Worm (Caenorhabditis elegans) whole organism, mixed stage, embryonic: ENCODE measurements around the gene dsl-5.

Source experiments
- elt-3 ChIP-seq: fragments of 150-350 bp; optimal IDR thresholded peaks from 2 replicates; lab custom pipeline; 2014; ENCODE audit warnings: missing biosample characterization, missing genetic modification characterization
- lin-13 ChIP-seq: fragments of 150-350 bp; optimal IDR thresholded peaks from 2 replicates; lab custom pipeline; 2014; ENCODE audit warnings: missing biosample characterization, missing genetic modification characterization
- sptf-1 ChIP-seq: sonication (generic microtip); optimal IDR thresholded peaks from 2 replicates; lab custom pipeline; 2017; ENCODE audit warnings: mild to moderate bottlenecking, missing genetic modification characterization, moderate library complexity, missing compliant biosample characterization
- unc-120 ChIP-seq: sonication (generic microtip); optimal IDR thresholded peaks from 2 replicates; lab custom pipeline; 2017; ENCODE audit warnings: missing genetic modification characterization, missing compliant biosample characterization; ENCODE audit not compliant: poor library complexity, severe bottlenecking
- zip-8 ChIP-seq: fragments of 150-350 bp; optimal IDR thresholded peaks from 2 replicates; lab custom pipeline; 2014; ENCODE audit warnings: missing biosample characterization, missing genetic modification characterization
- ztf-11 ChIP-seq: fragments of 150-350 bp; optimal IDR thresholded peaks from 2 replicates; lab custom pipeline; 2014; ENCODE audit warnings: missing biosample characterization, missing genetic modification characterization

DNA sequence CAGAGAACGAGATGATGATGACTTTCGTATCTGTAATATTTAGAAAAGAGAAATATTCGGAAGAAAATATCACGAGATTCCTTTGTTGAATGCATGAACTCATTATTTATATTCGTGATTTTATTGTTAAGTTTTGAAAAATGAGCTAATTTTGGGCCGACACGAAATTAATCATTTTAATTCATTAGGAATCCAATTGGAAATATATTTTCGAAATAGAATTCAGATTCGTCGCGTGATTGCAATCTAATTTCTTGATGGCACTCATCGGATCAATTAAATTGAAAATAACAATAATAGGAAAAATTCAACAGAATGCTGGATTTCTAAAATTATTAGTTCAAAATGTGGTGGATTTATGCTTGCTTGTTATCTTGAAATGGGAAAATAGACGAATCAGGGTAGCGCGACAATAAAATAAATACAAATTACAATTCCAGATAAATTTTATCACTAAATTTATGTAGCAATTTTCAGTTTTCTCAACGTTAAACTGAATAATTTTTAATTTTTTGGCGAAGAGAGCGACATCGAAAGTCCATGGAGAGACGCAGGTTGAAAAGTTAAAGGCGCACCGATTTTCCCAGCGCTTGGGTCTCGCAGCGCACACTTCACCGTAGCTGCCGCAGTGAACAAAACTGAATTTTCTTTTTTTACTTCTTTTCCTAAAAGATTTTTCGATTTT is 18.9 kb downstream of the dsl-5 start:
- TF ChIP-seq zip-8 (tag; lab: Kevin White, UChicago), result no peak
- TF ChIP-seq unc-120, result peak; percentile 19
- TF ChIP-seq sptf-1 (tag; lab: Kevin White, UChicago), result peak; percentile 17
- TF ChIP-seq elt-3, result no peak
- TF ChIP-seq lin-13, result peak; percentile 52
- no peak for TF ChIP-seq ztf-11 (tag; lab: Kevin White, UChicago)
